Fruit fly (Drosophila melanogaster): Measurements from ENCODE around the gene CG13101.
A peak's percentile ranks its signal among the peaks of the same experiment; 100 is the strongest.

The CG13101 gene

DNA sequence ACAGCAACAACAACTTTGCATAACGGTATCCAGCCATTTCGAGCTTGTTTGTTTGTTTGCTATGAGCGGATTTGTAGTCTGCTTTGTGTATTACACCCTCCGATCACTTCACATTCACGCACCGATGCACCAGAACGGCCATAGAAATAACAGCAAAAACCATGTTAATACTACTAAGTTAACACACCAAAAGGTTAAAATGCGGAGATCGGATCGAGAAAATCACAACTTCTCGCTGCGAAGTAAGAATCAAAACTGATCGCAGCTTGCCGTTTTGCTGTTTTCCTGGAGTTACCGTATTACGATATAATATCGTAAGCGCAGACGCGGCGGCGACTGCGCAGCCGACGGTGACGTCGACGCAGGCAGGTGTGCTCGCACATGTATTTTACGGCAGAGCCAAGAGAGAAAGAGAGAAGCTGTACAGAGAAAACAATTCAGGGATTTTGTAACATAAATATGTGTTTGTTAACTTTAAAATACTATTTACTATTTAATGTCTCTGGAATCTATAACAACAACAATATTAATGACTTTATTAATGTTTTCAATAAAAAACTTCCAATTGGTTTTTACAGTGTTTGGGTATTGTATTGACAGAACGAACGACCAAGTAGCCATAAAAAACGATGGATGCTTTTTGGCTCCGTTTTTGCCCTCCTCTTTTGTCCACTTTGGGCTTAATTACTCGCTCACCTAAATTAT is at the start of gene CG13101 (continued):
- TF ChIP-seq CG10209 (GFP tag; optimal IDR thresholded peaks at IDR 0.05) (peak; percentile 89), CG11504 (tag; optimal IDR thresholded peaks at IDR 0.05) (peak; percentile 91), BtbVII (GFP tag; optimal IDR thresholded peaks at IDR 0.05) (peak; percentile 89), crol (GFP tag; IDR thresholded peaks at IDR 0.05) (peak; percentile 72), CG9797 (GFP tag; optimal IDR thresholded peaks at IDR 0.05) (no peak), CG18262 (tag; optimal IDR thresholded peaks at IDR 0.05) (peak; percentile 94), CG16813 (GFP tag; IDR thresholded peaks at IDR 0.05; ENCODE audit: partially characterized antibody) (no peak), emc (GFP tag; optimal IDR thresholded peaks at IDR 0.05) (peak; percentile 70), Gsc (GFP tag; IDR thresholded peaks at IDR 0.05) (no peak), caup (GFP tag; optimal IDR thresholded peaks at IDR 0.05; ENCODE audit: severe bottlenecking) (peak; percentile 89), nerfin-1 (tag; optimal IDR thresholded peaks at IDR 0.05) (peak; percentile 78), CG13287 (GFP tag; IDR thresholded peaks at IDR 0.05; ENCODE audit: partially characterized antibody) (peak; percentile 22; the same call in 1 of the 2 replicates), onecut (GFP tag; IDR thresholded peaks at IDR 0.05) (peak; percentile 81), Drgx (GFP tag; IDR thresholded peaks at IDR 0.05) (peak; percentile 97), lov (optimal IDR thresholded peaks at IDR 0.05) (no peak), lov (GFP tag; IDR thresholded peaks at IDR 0.05) (peak; percentile 85; the same call in 2 of the 3 replicates), CG6683 (GFP tag; optimal IDR thresholded peaks at IDR 0.05) (peak; percentile 87), CHES-1-like (GFP tag; optimal IDR thresholded peaks at IDR 0.05) (peak; percentile 42), ash1 (GFP tag; optimal IDR thresholded peaks at IDR 0.05) (no peak), CG13775 (GFP tag; optimal IDR thresholded peaks at IDR 0.05) (peak; percentile 89), CG9817 (tag; optimal IDR thresholded peaks at IDR 0.05) (peak; percentile 82), Taf1 (GFP tag; IDR thresholded peaks at IDR 0.05) (peak; percentile 85), h (optimal IDR thresholded peaks at IDR 0.05) (no peak), HLH3B (GFP tag; IDR thresholded peaks at IDR 0.05) (peak; percentile 95), CG9727 (GFP tag; optimal IDR thresholded peaks at IDR 0.05) (peak; percentile 95), CG18764 (GFP tag; optimal IDR thresholded peaks at IDR 0.05) (peak; percentile 83), lilli (GFP tag; optimal IDR thresholded peaks at IDR 0.05) (peak; percentile 93), Bdp1 (GFP tag; optimal IDR thresholded peaks at IDR 0.05) (peak; percentile 77), CG32772 (GFP tag; IDR thresholded peaks at IDR 0.05) (peak; percentile 92), ara (GFP tag; IDR thresholded peaks at IDR 0.05) (peak; percentile 93), CG32767 (GFP tag; IDR thresholded peaks at IDR 0.05) (peak; percentile 89), gsb (GFP tag; IDR thresholded peaks at IDR 0.05) (peak; percentile 89), CG7928 (GFP tag; optimal IDR thresholded peaks at IDR 0.05) (peak; percentile 59), CG6175 (GFP tag; IDR thresholded peaks at IDR 0.05) (peak; percentile 87; the same call in 2 of the 3 replicates), CG4617 (GFP tag; optimal IDR thresholded peaks at IDR 0.05; ENCODE audit: borderline replicate concordance) (peak; percentile 61), unpg (GFP tag; optimal IDR thresholded peaks at IDR 0.05) (peak; percentile 97), Trl (optimal IDR thresholded peaks at IDR 0.05) (peak; percentile 56 to 62), Trl (GFP tag; optimal IDR thresholded peaks at IDR 0.05) (peak; percentile 88), seq (GFP tag; IDR thresholded peaks at IDR 0.05) (peak; percentile 94), NC2α (GFP tag; optimal IDR thresholded peaks at IDR 0.05) (peak; percentile 67), CG7963 (GFP tag; IDR thresholded peaks at IDR 0.05; ENCODE audit: partially characterized antibody) (no peak), bowl (GFP tag; IDR thresholded peaks at IDR 0.05) (peak; percentile 86), Med (GFP tag) (peak; percentile 96), sob (GFP tag; IDR thresholded peaks at IDR 0.05) (peak; percentile 96), Bgb (GFP tag; IDR thresholded peaks at IDR 0.05; ENCODE audit: partially characterized antibody) (no peak), ato (GFP tag; IDR thresholded peaks at IDR 0.05; ENCODE audit: partially characterized antibody) (no peak), CG13624 (GFP tag; optimal IDR thresholded peaks at IDR 0.05) (peak; percentile 88), Hr3 (GFP tag; optimal IDR thresholded peaks at IDR 0.05) (peak; percentile 90), nom (GFP tag; optimal IDR thresholded peaks at IDR 0.05) (peak; percentile 62), ems (GFP tag; optimal IDR thresholded peaks at IDR 0.05) (peak; percentile 86)
